Worm (Caenorhabditis elegans): Measurements from ENCODE around the gene swp-1.

The swp-1 gene

ce11 chrIII:5705228-5705888 is at the start of gene swp-1:
Gene swp-1 (minus strand): TSS chrIII:5705525.
- no peak for TF ChIP-seq unc-62 (GFP tag; optimal IDR thresholded peaks at IDR 0.05)

DNA sequence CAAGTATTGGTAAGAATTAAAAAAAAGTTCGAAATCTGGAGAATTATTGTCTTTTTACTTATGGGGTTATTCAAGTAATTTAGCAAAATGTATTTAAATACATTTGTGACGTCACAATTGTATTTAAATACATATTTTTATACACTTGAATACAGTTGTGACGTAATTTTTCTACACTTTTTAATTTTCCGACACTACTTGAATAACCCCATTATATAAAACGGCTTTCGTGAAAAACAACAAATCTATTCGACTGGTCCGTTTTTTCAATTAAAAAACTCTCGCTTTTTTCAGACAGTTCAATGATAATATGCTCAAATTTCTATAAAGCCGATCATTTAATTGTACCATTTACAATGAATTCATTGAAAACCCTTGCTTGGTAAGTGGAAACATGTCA is 45.2 kb upstream of the swp-1 start:
- no peak for TF ChIP-seq unc-62 (GFP tag; optimal IDR thresholded peaks at IDR 0.05)

- TF ChIP-seq unc-62 (GFP tag; optimal IDR thresholded peaks at IDR 0.05): no peak
Observed at ce11 chrIII:5748360-5748759, 43.0 kb upstream of the swp-1 start.

ce11 chrIII:5747185-5747584 is 41.9 kb upstream of the swp-1 start, which contains the start of gene B0244.4:
Gene B0244.4 (plus strand): TSS chrIII:5747485.
- TF ChIP-seq unc-62 (GFP tag; optimal IDR thresholded peaks at IDR 0.05): no peak

DNA sequence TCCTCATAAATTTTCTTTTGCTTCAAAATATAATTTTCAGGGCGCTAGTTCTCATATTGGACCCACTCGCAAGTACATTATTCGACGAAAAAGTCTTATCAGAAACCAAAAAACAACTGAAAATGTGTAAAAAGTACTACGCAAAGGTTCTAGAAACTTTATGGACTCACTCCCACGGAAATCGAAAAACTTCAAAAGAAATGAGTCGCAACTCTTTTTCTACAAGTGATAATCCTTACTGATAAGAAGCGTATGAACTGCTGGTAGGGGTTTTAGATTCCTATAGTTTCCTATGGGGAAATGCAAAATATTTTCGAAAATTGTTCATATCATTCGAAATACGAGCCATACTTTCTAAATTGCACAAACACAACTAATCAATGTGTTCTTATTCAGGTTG is 39.3 kb upstream of the swp-1 start, which contains the start of gene B0244.5:
TSS of gene B0244.5 (plus strand) at position 301 of the 400 bp plus-strand sequence.
- TF ChIP-seq unc-62 (GFP tag; optimal IDR thresholded peaks at IDR 0.05): no peak

ce11 chrIII:5743084-5743483 is 37.8 kb upstream of the swp-1 start, which contains the start of gene B0244.15:
Gene B0244.15 (plus strand): TSS chrIII:5743384.
- no peak for TF ChIP-seq unc-62 (GFP tag; optimal IDR thresholded peaks at IDR 0.05)

ce11 chrIII:5740666-5741065 is 35.3 kb upstream of the swp-1 start, which contains the start of gene B0244.16:
Gene B0244.16 (plus strand): TSS chrIII:5740966.
- no peak for TF ChIP-seq unc-62 (GFP tag; optimal IDR thresholded peaks at IDR 0.05)

DNA sequence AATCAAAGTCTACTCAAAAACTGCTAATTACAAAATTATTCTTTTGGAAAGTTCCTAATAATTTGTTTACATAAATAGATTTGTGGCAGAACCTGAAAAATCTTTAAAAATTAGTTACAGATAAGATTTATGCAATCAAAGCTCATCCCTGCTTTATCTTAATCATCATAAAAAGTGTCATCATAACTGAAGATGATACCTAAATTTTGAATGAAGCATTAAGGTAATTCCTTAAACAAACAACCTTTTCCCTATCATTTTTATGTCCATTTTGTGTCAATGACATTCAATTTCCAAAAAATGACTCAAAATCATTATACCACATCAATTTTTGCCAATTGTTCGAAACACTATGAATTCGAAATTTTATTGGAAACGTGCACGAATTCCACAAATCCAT is 32.4 kb upstream of the swp-1 start, which contains the start of gene B0244.6:
TSS of gene B0244.6 (plus strand) at position 301 of the 400 bp plus-strand sequence.
- no peak for TF ChIP-seq unc-62 (GFP tag; optimal IDR thresholded peaks at IDR 0.05)

DNA sequence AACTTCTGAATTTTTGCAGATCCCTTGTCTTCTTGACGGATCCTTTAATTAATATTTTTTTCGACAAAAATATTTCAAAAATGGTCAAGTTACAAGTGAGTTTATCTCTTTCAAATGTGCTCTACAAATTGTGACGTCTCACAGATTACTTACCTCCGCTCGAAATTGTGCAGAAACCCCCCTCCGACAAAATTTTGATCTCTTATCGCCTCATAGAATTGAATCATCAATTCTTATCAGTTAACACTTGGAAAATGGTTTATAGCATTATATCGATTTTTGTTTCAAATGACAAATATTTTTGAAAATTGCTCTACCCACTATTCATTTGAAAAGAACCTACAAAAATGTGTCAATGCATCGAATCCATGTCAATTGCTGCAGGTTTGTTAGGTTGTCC is 29.6 kb upstream of the swp-1 start, which contains the start of gene B0244.10:
TSS of gene B0244.10 (plus strand) at position 254 of the 400 bp plus-strand sequence.
- no peak for TF ChIP-seq unc-62 (GFP tag; optimal IDR thresholded peaks at IDR 0.05)

DNA sequence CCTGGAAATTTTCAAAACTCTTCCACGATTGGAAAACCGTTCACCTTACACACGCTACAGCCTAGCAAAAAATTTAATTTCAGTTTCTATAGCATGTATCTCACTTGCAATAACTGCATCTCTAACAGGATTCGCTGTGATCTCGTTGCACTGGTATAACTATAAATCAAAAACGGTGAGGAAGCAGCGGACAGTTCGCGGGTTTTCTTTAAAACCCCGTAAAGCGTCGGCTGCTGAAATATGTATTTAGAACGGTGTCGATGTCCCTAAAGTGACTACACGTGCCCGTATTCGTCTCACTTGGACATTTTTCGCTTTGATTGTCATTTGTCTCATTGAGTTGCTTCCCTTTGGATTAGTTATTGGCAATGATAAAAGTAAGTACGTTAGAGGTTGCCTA is 29.0 kb upstream of the swp-1 start:
- no peak for TF ChIP-seq unc-62 (GFP tag; optimal IDR thresholded peaks at IDR 0.05)

ce11 chrIII:5732925-5733324 is 27.6 kb upstream of the swp-1 start, which contains the start of gene B0244.17:
Gene B0244.17 (plus strand): TSS chrIII:5733225.
- TF ChIP-seq unc-62 (GFP tag; optimal IDR thresholded peaks at IDR 0.05): no peak

DNA sequence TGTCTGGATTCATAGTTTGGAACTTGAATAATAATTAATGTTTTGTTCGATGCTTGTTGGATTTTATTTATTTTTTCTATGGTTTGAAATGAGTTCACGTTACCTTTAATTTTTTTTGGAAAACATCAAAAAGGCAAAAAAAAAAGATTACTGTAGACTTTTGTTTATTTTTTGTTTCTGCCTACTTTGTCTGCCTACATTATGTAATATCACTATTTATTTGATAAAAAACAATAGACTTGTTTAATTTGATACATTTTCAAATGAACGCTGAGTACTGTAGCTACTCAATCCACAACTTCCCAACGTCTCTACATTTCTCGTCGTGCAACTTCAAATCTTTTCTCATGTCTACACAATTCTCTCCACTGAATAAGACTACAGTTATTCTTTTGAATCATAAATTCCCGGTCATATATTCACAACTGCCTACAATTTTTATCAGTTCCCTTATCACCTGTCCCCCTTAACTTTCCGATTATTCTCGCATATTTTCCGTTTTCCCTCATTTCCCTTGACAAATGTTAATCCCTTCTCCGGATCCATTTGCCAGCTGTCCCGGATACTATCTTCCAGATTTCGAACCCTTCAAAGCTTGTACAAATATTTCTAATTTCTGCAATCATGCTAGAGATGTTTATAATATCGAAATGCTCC is 25.8 kb upstream of the swp-1 start, which contains the start of the genes B0244.9 and B0244.7:
TSS of gene B0244.9 (minus strand) at position 51 of the 657 bp plus-strand sequence.
TSS of gene B0244.7 (plus strand) at position 522 of the 657 bp plus-strand sequence.
- TF ChIP-seq unc-62 (GFP tag; optimal IDR thresholded peaks at IDR 0.05): no peak

- TF ChIP-seq unc-62 (GFP tag; optimal IDR thresholded peaks at IDR 0.05): no peak
Observed at ce11 chrIII:5730041-5730440, 24.7 kb upstream of the swp-1 start.

ce11 chrIII:5729367-5729766 is 24.0 kb upstream of the swp-1 start:
- no peak for TF ChIP-seq unc-62 (GFP tag; optimal IDR thresholded peaks at IDR 0.05)

DNA sequence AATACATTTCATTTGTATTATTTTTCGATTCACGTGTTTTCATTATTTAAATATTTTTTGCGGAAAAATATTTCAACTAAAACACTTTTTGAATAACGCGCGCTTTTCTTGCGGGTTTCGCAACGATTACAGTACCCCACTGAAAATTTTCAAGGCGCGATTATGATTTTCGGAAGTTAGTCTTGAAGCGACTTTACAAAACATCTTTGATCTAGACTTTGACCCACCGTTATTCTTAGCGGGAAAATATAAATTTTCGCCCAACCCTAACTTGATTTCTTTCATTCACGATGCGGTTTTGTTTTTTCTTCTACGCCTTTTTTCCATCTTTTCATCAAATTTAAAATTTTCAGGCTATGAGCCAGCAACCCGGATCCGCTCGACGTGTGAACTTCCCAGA is 22.5 kb upstream of the swp-1 start, which contains the start of gene egg-1:
TSS of gene egg-1 (plus strand) at position 354 of the 400 bp plus-strand sequence.
- TF ChIP-seq unc-62 (GFP tag; optimal IDR thresholded peaks at IDR 0.05): no peak

DNA sequence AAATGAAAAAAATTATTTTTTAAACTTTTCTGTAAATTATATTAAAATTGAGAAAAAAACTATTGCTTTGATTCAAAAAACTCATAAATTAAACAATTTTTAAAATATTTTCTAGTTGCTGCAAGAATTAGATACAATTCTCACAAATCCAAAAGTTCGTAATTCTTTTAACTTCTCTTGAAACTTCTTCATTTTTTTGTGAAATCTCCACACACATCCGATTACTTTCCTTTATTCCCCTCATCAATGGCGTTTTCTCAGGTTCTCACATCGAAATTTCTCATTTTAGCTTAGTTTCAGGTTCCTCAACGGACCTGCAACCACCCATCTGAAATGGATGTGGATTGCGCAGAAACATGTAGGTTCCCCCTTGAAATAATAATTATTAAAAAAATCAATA is 17.2 kb upstream of the swp-1 start, which contains the start of gene wrm-1:
TSS of gene wrm-1 (plus strand) at position 301 of the 400 bp plus-strand sequence.
- TF ChIP-seq unc-62 (GFP tag; optimal IDR thresholded peaks at IDR 0.05): no peak
